Worm (Caenorhabditis elegans): Measurements from ENCODE around the gene F28F9.3.

DNA sequence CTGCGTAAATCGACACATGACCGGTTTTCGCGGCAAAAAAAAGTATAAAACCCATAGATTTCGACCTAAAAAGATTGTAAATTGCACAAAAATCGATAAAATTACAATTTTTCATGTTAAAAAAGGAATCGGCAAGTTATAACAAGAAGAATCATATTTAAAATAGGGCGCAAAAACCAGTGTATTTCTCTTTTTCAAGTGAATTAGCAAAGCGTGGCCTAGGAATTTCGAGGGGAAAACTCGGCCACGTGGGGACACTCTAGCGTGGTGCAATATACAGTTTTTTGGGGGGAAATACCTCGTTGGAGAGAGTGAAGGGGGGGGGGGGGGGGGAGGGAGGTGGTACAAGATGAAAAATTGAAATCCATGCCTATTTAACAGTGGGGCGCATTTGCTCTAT is 19.1 kb upstream of the F28F9.3 start:
- TF ChIP-seq nhr-77 (tag; optimal IDR thresholded peaks at IDR 0.05) = no peak
- TF ChIP-seq sem-4 (tag; optimal IDR thresholded peaks at IDR 0.05) = no peak
- no peak for TF ChIP-seq nhr-11 (tag; optimal IDR thresholded peaks at IDR 0.05)
- TF ChIP-seq mdl-1 (tag; optimal IDR thresholded peaks at IDR 0.05) = no peak
- no peak for TF ChIP-seq ZK546.5 (tag; optimal IDR thresholded peaks at IDR 0.05)
